Fruit fly (Drosophila melanogaster) whole organism, pupa: ENCODE results near the gene CG12084.

Experiments used
- CG10348 ChIP-seq: fragments of 200-800 bp; sonication (Bioruptor generic); IDR thresholded peaks from 2 replicates; pipeline ENCODE4 v1.3.6; 2022; ENCODE audit warnings: missing biosample characterization, missing genetic modification characterization
- CG17806 ChIP-seq: fragments of 200-800 bp; sonication (Bioruptor generic); optimal IDR thresholded peaks from 2 replicates; lab custom pipeline; 2018; ENCODE audit warnings: missing biosample characterization, mild to moderate bottlenecking, missing genetic modification characterization, moderate library complexity
- CG34367 ChIP-seq: fragments of 200-800 bp; sonication (Bioruptor generic); optimal IDR thresholded peaks from 2 replicates; lab custom pipeline; 2018; ENCODE audit warnings: missing biosample characterization, mild to moderate bottlenecking, missing genetic modification characterization
- CG4496 ChIP-seq: fragments of 200-800 bp; sonication (Bioruptor generic); IDR thresholded peaks from 3 replicates; pipeline ENCODE4 v1.3.6; 2022; ENCODE audit warnings: missing biosample characterization, missing genetic modification characterization
- CG8159 ChIP-seq: fragments of 200-800 bp; sonication (Bioruptor generic); optimal IDR thresholded peaks from 3 replicates; lab custom pipeline; 2018; ENCODE audit warnings: missing biosample characterization, mild to moderate bottlenecking, missing genetic modification characterization, moderate library complexity
- EcR ChIP-seq: fragments of 200-800 bp; sonication (Bioruptor generic); optimal IDR thresholded peaks from 3 replicates; lab custom pipeline; 2019; ENCODE audit warnings: missing biosample characterization, missing genetic modification characterization, mild to moderate bottlenecking, moderate library complexity, missing genetic modification reagents
- gl ChIP-seq: fragments of 200-800 bp; sonication (Bioruptor generic); optimal IDR thresholded peaks from 2 replicates; lab custom pipeline; 2018; ENCODE audit warnings: missing biosample characterization, mild to moderate bottlenecking, missing genetic modification characterization

DNA sequence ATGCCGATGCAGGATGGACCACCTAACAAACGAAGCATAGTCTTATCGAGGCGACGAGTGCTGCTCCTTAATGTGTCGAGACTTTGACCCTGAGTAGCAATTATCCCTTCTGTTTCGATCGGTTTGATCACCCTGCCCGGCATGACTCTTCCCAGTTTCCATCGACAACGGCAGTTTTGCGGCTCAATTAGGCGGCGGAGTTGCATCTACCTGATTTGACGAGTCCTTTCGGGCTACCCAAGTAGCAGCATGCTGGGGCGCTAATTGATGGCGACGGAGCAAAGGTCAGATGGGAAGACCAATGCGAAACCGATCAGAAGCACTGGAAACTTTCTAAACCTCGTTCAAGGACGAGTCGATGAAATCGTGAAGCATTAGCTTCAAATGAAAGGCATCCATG lies 25.4 kb downstream of the CG12084 start:
- TF ChIP-seq CG17806 (tag; lab: Kevin White, UChicago) (no peak), CG10348 (GFP tag; lab: Robert Waterston, UW) (no peak), CG8159 (tag; lab: Kevin White, UChicago) (no peak), CG34367 (tag; lab: Kevin White, UChicago) (no peak), EcR (no peak), gl (tag; lab: Kevin White, UChicago) (no peak), CG4496 (GFP tag; lab: Robert Waterston, UW) (no peak)
